Worm (Caenorhabditis elegans) whole organism, late embryonic: ENCODE measurements around the gene nfm-1.
A peak's percentile ranks its signal among the peaks of the same experiment; 100 is the strongest.

Source experiments
- K02D7.2 ChIP-seq: sonication (generic microtip); optimal IDR thresholded peaks from 2 replicates; lab custom pipeline; 2017; ENCODE audit warnings: mild to moderate bottlenecking, missing genetic modification characterization, missing compliant biosample characterization
- K09A11.1 ChIP-seq: sonication (generic microtip); optimal IDR thresholded peaks from 2 replicates; lab custom pipeline; 2017; ENCODE audit warnings: antibody characterized with exemption, mild to moderate bottlenecking, missing genetic modification characterization, missing compliant biosample characterization; ENCODE audit not compliant: insufficient read depth
- T23F11.4 ChIP-seq: fragments of 200-800 bp; sonication (Bioruptor generic); optimal IDR thresholded peaks from 2 replicates; lab custom pipeline; 2018; ENCODE audit warnings: mild to moderate bottlenecking, missing genetic modification characterization, missing compliant biosample characterization
- ama-1 ChIP-seq: fragments of 150-350 bp; optimal IDR thresholded peaks from 2 replicates; lab custom pipeline; 2014
- ceh-14 ChIP-seq: sonication (generic microtip); optimal IDR thresholded peaks from 2 replicates; lab custom pipeline; 2016; ENCODE audit warnings: missing genotype, missing genetic modification characterization, missing compliant biosample characterization
- ceh-18 ChIP-seq: sonication (generic microtip); optimal IDR thresholded peaks from 2 replicates; lab custom pipeline; 2016; ENCODE audit warnings: missing genetic modification characterization, missing compliant biosample characterization
- ceh-19 ChIP-seq: fragments of 200-800 bp; sonication (Bioruptor generic); optimal IDR thresholded peaks from 2 replicates; lab custom pipeline; 2018; ENCODE audit warnings: mild to moderate bottlenecking, missing genetic modification characterization, missing compliant biosample characterization
- ceh-2 ChIP-seq: sonication (generic microtip); optimal IDR thresholded peaks from 2 replicates; lab custom pipeline; 2016; ENCODE audit warnings: missing genotype, missing genetic modification characterization, missing compliant biosample characterization
- ceh-22 ChIP-seq: sonication (generic microtip); optimal IDR thresholded peaks from 2 replicates; lab custom pipeline; 2017; ENCODE audit warnings: missing biosample characterization, missing genetic modification characterization
- ceh-24 ChIP-seq: sonication (generic microtip); optimal IDR thresholded peaks from 2 replicates; lab custom pipeline; 2016; ENCODE audit warnings: mild to moderate bottlenecking, missing genetic modification characterization, missing compliant biosample characterization
- ceh-34 ChIP-seq: sonication (generic microtip); optimal IDR thresholded peaks from 2 replicates; lab custom pipeline; 2016; ENCODE audit warnings: mild to moderate bottlenecking, missing genetic modification characterization, missing compliant biosample characterization
- ceh-45 ChIP-seq: fragments of 200-800 bp; sonication (Bioruptor generic); IDR thresholded peaks from 2 replicates; pipeline ENCODE4 v1.3.6; 2022; ENCODE audit warnings: missing genetic modification reagents, missing genetic modification characterization, missing compliant biosample characterization
- elt-2 ChIP-seq: sonication (generic microtip); optimal IDR thresholded peaks from 2 replicates; lab custom pipeline; 2016; ENCODE audit warnings: missing genetic modification reagents, missing genetic modification characterization, missing compliant biosample characterization
- elt-4 ChIP-seq: sonication (generic microtip); optimal IDR thresholded peaks from 2 replicates; lab custom pipeline; 2016; ENCODE audit warnings: missing genetic modification characterization, missing compliant biosample characterization
- ets-4 ChIP-seq: sonication (generic microtip); optimal IDR thresholded peaks from 2 replicates; lab custom pipeline; 2016; ENCODE audit warnings: missing genetic modification characterization, missing compliant biosample characterization
- fkh-10 ChIP-seq: fragments of 150-350 bp; optimal IDR thresholded peaks from 2 replicates; lab custom pipeline; 2014; ENCODE audit warnings: missing biosample characterization, missing genetic modification reagents, missing genetic modification characterization
- gmeb-2 ChIP-seq: sonication (generic microtip); optimal IDR thresholded peaks from 2 replicates; lab custom pipeline; 2016; ENCODE audit warnings: missing genetic modification characterization, inconsistent platforms, missing compliant biosample characterization
- hlh-13 ChIP-seq: fragments of 200-800 bp; sonication (Bioruptor generic); optimal IDR thresholded peaks from 2 replicates; lab custom pipeline; 2018; ENCODE audit warnings: mild to moderate bottlenecking, missing genetic modification characterization, missing compliant biosample characterization
- hlh-15 ChIP-seq: sonication (generic microtip); optimal IDR thresholded peaks from 2 replicates; lab custom pipeline; 2016; ENCODE audit warnings: missing genetic modification characterization, missing compliant biosample characterization
- hlh-30 ChIP-seq: sonication (generic microtip); optimal IDR thresholded peaks from 2 replicates; lab custom pipeline; 2017; ENCODE audit warnings: antibody characterized with exemption, missing genetic modification characterization, missing compliant biosample characterization; ENCODE audit not compliant: insufficient read depth
- hlh-6 ChIP-seq: sonication (generic microtip); optimal IDR thresholded peaks from 2 replicates; lab custom pipeline; 2016; ENCODE audit warnings: missing genotype, missing genetic modification characterization, missing compliant biosample characterization
- lin-11 ChIP-seq: fragments of 200-800 bp; sonication (Bioruptor generic); optimal IDR thresholded peaks from 2 replicates; lab custom pipeline; 2018; ENCODE audit warnings: mild to moderate bottlenecking, missing genetic modification characterization, missing compliant biosample characterization
- nhr-11 ChIP-seq: fragments of 150-350 bp; optimal IDR thresholded peaks from 2 replicates; lab custom pipeline; 2014; ENCODE audit warnings: missing biosample characterization, missing genetic modification characterization
- odd-2 ChIP-seq: sonication (generic microtip); optimal IDR thresholded peaks from 2 replicates; lab custom pipeline; 2017; ENCODE audit warnings: antibody characterized with exemption, mild to moderate bottlenecking, missing genetic modification characterization, missing compliant biosample characterization
- pha-2 ChIP-seq: sonication (generic microtip); optimal IDR thresholded peaks from 2 replicates; lab custom pipeline; 2017; ENCODE audit warnings: mild to moderate bottlenecking, missing genetic modification characterization, missing compliant biosample characterization
- pros-1 ChIP-seq: fragments of 150-350 bp; optimal IDR thresholded peaks from 2 replicates; lab custom pipeline; 2014; ENCODE audit warnings: missing biosample characterization, missing genetic modification reagents, missing genetic modification characterization
- rnt-1 ChIP-seq: sonication (generic microtip); optimal IDR thresholded peaks from 2 replicates; lab custom pipeline; 2016; ENCODE audit warnings: missing genetic modification characterization, missing compliant biosample characterization
- sdc-2 ChIP-seq: sonication (generic microtip); optimal IDR thresholded peaks from 2 replicates; lab custom pipeline; 2016; ENCODE audit warnings: missing genotype, missing genetic modification characterization, missing compliant biosample characterization
- sox-4 ChIP-seq: sonication (generic microtip); optimal IDR thresholded peaks from 2 replicates; lab custom pipeline; 2017; ENCODE audit warnings: mild to moderate bottlenecking, missing genetic modification characterization, inconsistent platforms, missing compliant biosample characterization
- syd-9 ChIP-seq: sonication (generic microtip); optimal IDR thresholded peaks from 2 replicates; lab custom pipeline; 2016; ENCODE audit warnings: mild to moderate bottlenecking, missing genetic modification characterization, moderate library complexity, missing compliant biosample characterization
- tbx-2 ChIP-seq: sonication (generic microtip); optimal IDR thresholded peaks from 2 replicates; lab custom pipeline; 2016; ENCODE audit warnings: missing genetic modification characterization, missing compliant biosample characterization
- tbx-7 ChIP-seq: sonication (generic microtip); optimal IDR thresholded peaks from 2 replicates; lab custom pipeline; 2016; ENCODE audit warnings: missing genotype, missing genetic modification characterization, missing compliant biosample characterization
- unc-86 ChIP-seq: sonication (generic microtip); optimal IDR thresholded peaks from 2 replicates; lab custom pipeline; 2016; ENCODE audit warnings: missing genetic modification characterization, missing compliant biosample characterization
- ztf-16 ChIP-seq: sonication (generic microtip); optimal IDR thresholded peaks from 2 replicates; lab custom pipeline; 2017; ENCODE audit warnings: missing genetic modification characterization, missing compliant biosample characterization

Gene nfm-1

DNA sequence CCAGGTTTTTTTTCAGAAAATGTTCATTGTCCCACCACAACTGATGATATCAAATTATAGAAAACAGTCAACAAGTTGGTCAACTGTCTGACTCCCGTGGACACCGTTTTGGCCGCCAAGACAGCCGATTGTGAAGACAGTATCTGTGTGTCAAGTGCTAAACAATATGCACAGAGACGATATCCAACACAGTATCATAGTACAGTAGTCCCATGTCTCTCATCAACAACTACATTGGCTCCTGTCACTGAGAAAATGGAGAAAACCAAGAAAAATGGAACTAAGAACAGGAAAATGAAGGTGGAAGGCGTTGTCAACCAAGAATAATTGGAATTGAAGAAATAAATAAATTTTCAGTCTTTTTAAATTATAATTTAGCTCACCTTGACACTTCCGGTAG lies 10.6 kb upstream of the nfm-1 start:
- TF ChIP-seq tbx-7, result no peak
- no peak for TF ChIP-seq odd-2 (tag; lab: Kevin White, UChicago)
- no peak for TF ChIP-seq ceh-34 (tag; lab: Kevin White, UChicago)
- TF ChIP-seq ets-4 (tag; lab: Kevin White, UChicago), result no peak
- TF ChIP-seq sox-4 (tag; lab: Kevin White, UChicago), result no peak
- TF ChIP-seq ama-1 (lab: Kevin White, UChicago), result no peak
- TF ChIP-seq hlh-30 (tag; lab: Kevin White, UChicago), result no peak
- no peak for TF ChIP-seq syd-9
- no peak for TF ChIP-seq ceh-19 (GFP tag; lab: Kevin White, UChicago)
- no peak for TF ChIP-seq pros-1 (tag; lab: Kevin White, UChicago)
- TF ChIP-seq, all 69 proteins: peak for 0

DNA sequence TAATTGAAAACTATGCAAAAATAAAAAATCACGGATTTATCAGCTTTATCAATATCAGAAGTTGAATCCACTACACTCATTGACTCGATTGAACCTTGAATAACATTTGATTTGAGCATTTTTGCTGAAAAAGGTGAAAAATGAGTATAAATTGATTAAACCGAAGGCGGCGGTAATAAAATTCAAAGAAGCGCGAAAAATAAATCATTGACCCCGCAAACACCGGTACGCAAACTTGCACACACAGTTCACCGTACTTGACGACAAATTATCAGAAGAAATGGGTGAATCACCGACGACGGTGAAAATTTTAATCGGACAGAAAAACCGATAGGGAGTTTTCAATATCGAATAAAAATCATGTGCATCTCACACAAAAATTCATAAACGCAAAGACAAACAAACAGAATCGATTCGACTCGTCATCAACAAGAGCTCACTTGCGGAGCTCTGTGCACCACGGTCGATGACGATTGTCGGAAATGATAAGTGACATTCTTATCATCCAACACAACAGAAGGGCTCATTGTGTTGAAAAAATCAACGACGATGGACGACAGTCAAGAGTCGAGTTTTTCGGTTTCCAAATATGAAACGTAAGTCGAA lies 9.7 kb upstream of the nfm-1 start, which contains the start of the genes wht-7 and Y42G9A.1:
Gene wht-7, minus strand, starts transcription at position 131 of the 606 bp plus-strand sequence.
Gene Y42G9A.1, plus strand, starts transcription at position 495 of the 606 bp plus-strand sequence.
- TF ChIP-seq unc-86 (tag; lab: Kevin White, UChicago) (no peak), pros-1 (tag; lab: Kevin White, UChicago) (no peak), elt-2 (peak; percentile 31), hlh-13 (GFP tag; lab: Kevin White, UChicago) (no peak)
- TF ChIP-seq, all 69 proteins: peak for 1

DNA sequence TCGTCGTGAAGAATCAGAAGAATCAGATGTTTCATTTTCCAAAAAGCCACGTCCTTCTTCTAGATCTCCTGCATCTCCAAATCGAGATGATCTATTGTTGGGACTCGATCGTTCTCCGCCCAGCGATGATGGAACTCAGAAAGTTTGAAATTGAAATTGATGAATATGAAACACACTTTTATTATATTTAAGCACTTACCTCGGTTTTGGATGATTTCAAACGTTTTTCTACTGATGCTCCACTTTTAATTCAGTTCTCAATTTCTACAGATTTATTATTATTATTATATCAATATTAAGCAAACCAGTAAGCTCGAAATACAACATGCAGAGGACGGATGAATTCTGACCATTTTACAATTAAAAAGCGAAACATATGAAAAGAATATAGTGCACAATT lies 4.7 kb upstream of the nfm-1 start:
- no peak for TF ChIP-seq ceh-2 (tag; lab: Kevin White, UChicago)
- no peak for TF ChIP-seq K09A11.1 (tag; lab: Kevin White, UChicago)
- no peak for TF ChIP-seq hlh-13 (GFP tag; lab: Kevin White, UChicago)
- TF ChIP-seq ceh-14 (tag; lab: Kevin White, UChicago), result no peak

DNA sequence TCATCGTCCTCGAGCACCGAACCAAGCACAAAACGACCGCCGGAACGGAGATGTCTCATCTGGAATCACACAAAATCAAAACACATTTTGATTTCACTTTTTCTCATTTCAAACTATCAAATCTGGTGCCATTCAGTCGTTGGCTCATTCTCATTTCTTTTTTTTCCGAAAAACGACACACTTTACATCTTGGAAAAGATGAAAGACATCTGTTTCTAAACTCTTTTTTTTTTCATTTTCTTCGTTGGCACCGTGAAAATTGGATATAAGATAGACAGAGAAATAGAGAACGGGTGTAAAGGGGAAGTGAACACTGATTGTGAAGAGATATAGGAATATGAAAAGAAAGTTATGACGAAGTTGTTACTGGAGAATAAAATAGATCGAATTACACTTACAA lies 3.5 kb upstream of the nfm-1 start:
- TF ChIP-seq ceh-22 (tag; lab: Kevin White, UChicago), result no peak
- TF ChIP-seq K02D7.2 (tag; lab: Kevin White, UChicago), result no peak
- no peak for TF ChIP-seq ceh-24 (tag; lab: Kevin White, UChicago)
- TF ChIP-seq ztf-16, result no peak
- TF ChIP-seq nhr-11 (tag; lab: Kevin White, UChicago), result no peak
- no peak for TF ChIP-seq lin-11 (tag; lab: Kevin White, UChicago)
- no peak for TF ChIP-seq pha-2

DNA sequence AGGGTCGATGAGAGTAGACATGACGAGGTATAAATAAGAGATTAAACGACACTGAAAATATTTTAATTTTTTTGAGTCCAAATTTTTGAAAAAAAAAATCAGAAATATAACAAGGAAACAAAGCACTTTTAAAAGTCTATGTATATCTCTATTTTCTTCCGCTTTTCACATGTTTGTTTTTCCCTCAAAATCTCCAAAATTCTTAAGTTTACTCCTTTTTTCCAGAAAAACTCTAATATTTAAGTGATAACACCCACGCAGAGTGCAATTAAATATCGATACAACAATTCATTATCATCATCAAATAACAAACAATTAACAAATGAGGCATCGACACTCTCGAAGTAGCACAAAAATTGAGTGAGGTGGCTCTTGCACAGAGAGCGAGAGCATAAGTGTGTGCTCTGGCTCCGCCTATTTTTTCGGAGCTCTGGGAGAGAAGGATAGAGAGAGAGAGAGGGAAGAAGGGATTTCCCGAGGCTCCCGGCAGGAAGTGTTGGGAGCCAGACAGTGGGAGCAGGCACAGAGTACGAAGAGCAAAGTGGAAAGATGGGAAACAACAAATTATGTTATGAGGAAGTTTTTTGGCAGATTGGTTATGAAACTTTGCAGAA lies 1.4 kb upstream of the nfm-1 start, which contains the start of gene anmt-2:
Gene anmt-2, minus strand, starts transcription at position 51 of the 614 bp plus-strand sequence.
- TF ChIP-seq hlh-30 (tag; lab: Kevin White, UChicago), result no peak
- peak; percentile 62 for TF ChIP-seq ceh-18 (tag; lab: Kevin White, UChicago)
- no peak for TF ChIP-seq T23F11.4 (GFP tag; lab: Kevin White, UChicago)
- no peak for TF ChIP-seq hlh-6
- TF ChIP-seq tbx-7, result no peak

DNA sequence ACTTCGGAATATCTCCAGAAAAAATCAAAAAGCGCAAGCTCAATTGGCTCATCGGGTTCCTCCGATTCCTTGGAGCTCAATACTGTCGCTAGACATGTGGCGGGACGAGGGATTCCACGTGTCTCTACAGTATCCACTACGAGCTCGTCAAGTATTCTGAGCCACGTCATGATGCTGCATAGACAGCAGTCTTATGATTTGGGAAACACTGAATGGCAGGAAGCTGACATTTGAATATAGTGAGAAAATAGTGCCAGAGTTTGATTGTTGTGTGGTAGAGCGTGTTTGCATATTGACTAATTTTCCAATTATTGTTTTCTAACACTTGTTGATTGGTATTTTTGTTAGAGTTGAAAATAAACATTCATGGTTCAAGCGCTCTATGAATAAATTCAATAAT lies 4.1 kb downstream of the nfm-1 start:
- TF ChIP-seq gmeb-2 (tag; lab: Kevin White, UChicago), result no peak
- no peak for TF ChIP-seq ceh-34 (tag; lab: Kevin White, UChicago)
- no peak for TF ChIP-seq hlh-15
- TF ChIP-seq ceh-19 (GFP tag; lab: Kevin White, UChicago), result no peak
- no peak for TF ChIP-seq tbx-2 (tag; lab: Kevin White, UChicago)
- no peak for TF ChIP-seq elt-4 (tag; lab: Kevin White, UChicago)
- TF ChIP-seq ztf-16, result no peak
- no peak for TF ChIP-seq fkh-10 (GFP tag; lab: Kevin White, UChicago)
- TF ChIP-seq ceh-24 (tag; lab: Kevin White, UChicago), result no peak
- no peak for TF ChIP-seq sdc-2 (tag; lab: Kevin White, UChicago)
- no peak for TF ChIP-seq rnt-1 (tag; lab: Kevin White, UChicago)
- TF ChIP-seq ceh-45 (GFP tag; lab: Robert Waterston, UW), result no peak
